Worm (Caenorhabditis elegans): Measurements from ENCODE around the gene F44E7.3.

- TF ChIP-seq flt-1 (GFP tag; IDR thresholded peaks at IDR 0.05), result no peak
- TF ChIP-seq ztf-29 (GFP tag; IDR thresholded peaks at IDR 0.05), result no peak
- no peak for TF ChIP-seq tab-1 (GFP tag; IDR thresholded peaks at IDR 0.05)
- no peak for TF ChIP-seq cog-1 (tag; optimal IDR thresholded peaks at IDR 0.05)
- TF ChIP-seq T22C8.4 (GFP tag; IDR thresholded peaks at IDR 0.05), result no peak
- no peak for TF ChIP-seq med-1 (GFP tag; optimal IDR thresholded peaks at IDR 0.05; ENCODE audit: insufficient read depth)
- TF ChIP-seq ref-1 (GFP tag; conservative IDR thresholded peaks at IDR 0.05), result no peak
- no peak for TF ChIP-seq klf-2 (GFP tag; conservative IDR thresholded peaks at IDR 0.05)
Observed at ce11 chrV:5736068-5736467, 35.7 kb upstream of the F44E7.3 start, which contains the start of gene K09H11.6.
